Fruit fly (Drosophila melanogaster) whole organism, adult: ENCODE results near the gene Cpr97Ea.

ENCODE experiments used
- CG11617 ChIP-seq: fragments of 200-800 bp; sonication (Bioruptor generic); optimal IDR thresholded peaks from 2 replicates; lab custom pipeline; 2017; ENCODE audit warnings: mild to moderate bottlenecking, missing biosample characterization, missing genetic modification reagents, missing genetic modification characterization
- CG12768 ChIP-seq: fragments of 200-800 bp; sonication (Bioruptor generic); optimal IDR thresholded peaks from 2 replicates; lab custom pipeline; 2017; ENCODE audit warnings: missing biosample characterization, missing genetic modification characterization, mild to moderate bottlenecking, moderate library complexity, missing genetic modification reagents
- CG14711 ChIP-seq: fragments of 200-800 bp; sonication (Bioruptor generic); optimal IDR thresholded peaks from 2 replicates; lab custom pipeline; 2018; ENCODE audit warnings: missing biosample characterization, mild to moderate bottlenecking, missing genetic modification characterization, moderate library complexity
- CG1620 ChIP-seq: fragments of 200-800 bp; sonication (Bioruptor generic); optimal IDR thresholded peaks from 2 replicates; lab custom pipeline; 2016; ENCODE audit warnings: missing biosample characterization, missing genetic modification characterization
- CG33017 ChIP-seq: fragments of 200-800 bp; sonication (Bioruptor generic); optimal IDR thresholded peaks from 2 replicates; lab custom pipeline; 2018; ENCODE audit warnings: missing biosample characterization, mild to moderate bottlenecking, missing genetic modification characterization, moderate library complexity
- CG5204 ChIP-seq: fragments of 200-800 bp; sonication (Bioruptor generic); optimal IDR thresholded peaks from 2 replicates; lab custom pipeline; 2016; ENCODE audit warnings: missing biosample characterization, missing genetic modification characterization
- CG7045 ChIP-seq: fragments of 200-800 bp; sonication (Bioruptor generic); optimal IDR thresholded peaks from 2 replicates; lab custom pipeline; 2017; ENCODE audit warnings: missing biosample characterization, mild to moderate bottlenecking, missing genetic modification characterization
- CG7101 ChIP-seq: fragments of 200-800 bp; sonication (Bioruptor generic); optimal IDR thresholded peaks from 2 replicates; lab custom pipeline; 2018; ENCODE audit warnings: missing biosample characterization, mild to moderate bottlenecking, missing genetic modification characterization, moderate library complexity
- Clk ChIP-seq: fragments of 200-800 bp; sonication (Bioruptor generic); optimal IDR thresholded peaks from 2 replicates; lab custom pipeline; 2017; ENCODE audit warnings: missing biosample characterization, missing genetic modification characterization
- Crg-1 ChIP-seq: fragments of 200-800 bp; sonication (Bioruptor generic); optimal IDR thresholded peaks from 2 replicates; lab custom pipeline; 2016; ENCODE audit warnings: missing biosample characterization, missing genetic modification characterization
- Hr96 ChIP-seq: fragments of 200-800 bp; sonication (Bioruptor generic); optimal IDR thresholded peaks from 2 replicates; lab custom pipeline; 2016; ENCODE audit warnings: missing biosample characterization, missing genetic modification characterization
- Mnt ChIP-seq: fragments of 200-800 bp; sonication (Bioruptor generic); optimal IDR thresholded peaks from 2 replicates; lab custom pipeline; 2016; ENCODE audit warnings: missing biosample characterization, mild to moderate bottlenecking, missing genetic modification characterization
- bab1 ChIP-seq: fragments of 200-800 bp; sonication (Bioruptor generic); optimal IDR thresholded peaks from 3 replicates; lab custom pipeline; 2019; ENCODE audit warnings: missing biosample characterization, mild to moderate bottlenecking, missing genetic modification characterization, moderate library complexity
- cic ChIP-seq: fragments of 200-800 bp; sonication (Bioruptor generic); optimal IDR thresholded peaks from 2 replicates; lab custom pipeline; 2017; ENCODE audit warnings: missing biosample characterization, mild to moderate bottlenecking, missing genetic modification characterization, moderate library complexity
- cnc ChIP-seq, 2 experiments: fragments of >200 bp; optimal IDR thresholded peaks; 2 replicates each; lab custom pipeline; 2017
- kay ChIP-seq: fragments of 200-800 bp; sonication (Bioruptor generic); peaks from one replicate; lab custom pipeline; 2016; ENCODE audit warnings: missing biosample characterization, missing genetic modification characterization, borderline replicate concordance
- ovo ChIP-seq: fragments of 200-800 bp; sonication (Bioruptor generic); optimal IDR thresholded peaks from 2 replicates; lab custom pipeline; 2016; ENCODE audit warnings: missing biosample characterization, missing genetic modification characterization
- pad ChIP-seq: fragments of 200-800 bp; sonication (Bioruptor generic); optimal IDR thresholded peaks from 3 replicates; lab custom pipeline; 2017; ENCODE audit warnings: missing biosample characterization, missing genetic modification characterization, mild to moderate bottlenecking, moderate library complexity, missing genetic modification reagents
- tj ChIP-seq: fragments of 200-800 bp; sonication (Bioruptor generic); optimal IDR thresholded peaks from 3 replicates; lab custom pipeline; 2017; ENCODE audit warnings: missing biosample characterization, mild to moderate bottlenecking, missing genetic modification characterization, moderate library complexity
- toe ChIP-seq: fragments of 200-800 bp; sonication (Bioruptor generic); optimal IDR thresholded peaks from 2 replicates; lab custom pipeline; 2016; ENCODE audit warnings: missing biosample characterization, missing genetic modification characterization

Cpr97Ea gene

DNA sequence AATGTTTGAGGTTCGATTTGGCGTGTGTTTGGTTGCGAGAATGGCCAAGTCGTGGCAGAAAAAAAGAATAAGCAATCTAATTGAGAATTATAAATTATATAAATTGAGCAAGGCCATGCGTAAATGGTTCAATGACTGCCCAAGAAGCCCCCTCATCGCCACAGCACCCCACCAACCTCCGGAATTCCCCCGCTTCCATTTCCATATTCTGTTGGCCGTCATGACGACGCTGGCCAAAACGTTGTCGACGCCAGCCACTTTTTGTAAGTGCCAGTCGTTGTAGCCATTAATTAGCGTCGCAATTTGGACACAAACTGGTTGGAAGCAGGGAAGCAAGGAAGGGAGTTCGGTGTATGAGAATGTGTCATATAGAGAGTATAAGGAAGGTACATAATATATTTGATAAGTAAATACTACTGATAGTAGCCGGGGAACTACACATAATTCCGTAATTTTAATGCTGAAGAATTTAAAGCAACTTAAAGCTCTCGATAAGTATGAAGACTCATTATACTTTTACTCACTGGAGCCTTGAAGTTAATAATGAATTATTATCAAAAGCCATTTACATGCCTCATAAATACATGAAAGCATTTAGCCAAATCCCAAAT lies 43.1 kb upstream of the Cpr97Ea start:
- no peak for TF ChIP-seq CG11617
- peak; percentile 47 for TF ChIP-seq kay
- TF ChIP-seq tj: peak; percentile 62

dm6 chr3R:27129580-27130385 lies 42.2 kb upstream of the Cpr97Ea start:
- TF ChIP-seq kay (no peak), bab1 (peak; percentile 37), CG1620 (GFP tag; lab: Kevin White, UChicago) (no peak), CG11617 (peak; percentile 3), Crg-1 (GFP tag; lab: Kevin White, UChicago) (peak; percentile 14), CG7101 (tag; lab: Kevin White, UChicago) (peak; percentile 7), tj (peak; percentile 70), CG12768 (GFP tag; lab: Kevin White, UChicago) (peak; percentile 22), CG33017 (tag; lab: Kevin White, UChicago) (peak; percentile 8), CG14711 (tag; lab: Kevin White, UChicago) (peak; percentile 36), Clk (no peak), cnc (optimal IDR thresholded peaks at IDR 0.05; lab: Kevin White, UChicago) (no peak), CG7045 (GFP tag; lab: Kevin White, UChicago) (peak; percentile 19), Hr96 (peak; percentile 13), Mnt (GFP tag; lab: Kevin White, UChicago) (peak; percentile 65), pad (GFP tag; lab: Kevin White, UChicago) (no peak), toe (no peak), cic (GFP tag; lab: Kevin White, UChicago) (peak; percentile 47)

DNA sequence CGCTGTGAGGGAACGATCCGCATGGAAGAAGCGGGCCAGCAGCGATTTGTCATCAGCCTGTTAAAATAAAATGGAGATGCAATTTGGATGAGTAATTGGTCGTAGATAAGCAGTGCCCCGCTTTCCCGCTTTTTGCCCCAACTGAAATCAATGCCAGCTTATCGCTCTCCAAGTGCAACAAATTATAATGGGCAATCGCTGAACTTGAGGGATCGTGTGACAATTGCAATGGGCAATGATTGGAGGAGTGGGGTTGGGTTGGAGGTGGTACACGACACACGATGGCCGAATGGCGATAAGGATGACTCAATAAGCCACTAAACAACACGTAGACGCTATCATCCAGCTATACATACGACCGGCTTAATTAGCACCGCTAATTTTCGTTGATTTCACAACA lies 41.1 kb upstream of the Cpr97Ea start:
- TF ChIP-seq CG33017 (tag; lab: Kevin White, UChicago): no peak
- TF ChIP-seq tj: no peak
- no peak for TF ChIP-seq CG12768 (GFP tag; lab: Kevin White, UChicago)
- TF ChIP-seq CG1620 (GFP tag; lab: Kevin White, UChicago): no peak
- TF ChIP-seq CG7045 (GFP tag; lab: Kevin White, UChicago): no peak
- TF ChIP-seq Clk: no peak
- peak; percentile 44 for TF ChIP-seq Mnt (GFP tag; lab: Kevin White, UChicago)
- TF ChIP-seq CG7101 (tag; lab: Kevin White, UChicago): no peak
- no peak for TF ChIP-seq toe

- no peak for TF ChIP-seq Crg-1 (GFP tag; lab: Kevin White, UChicago)
Measured at dm6 chr3R:27124588-27124987, 37.0 kb upstream of the Cpr97Ea start, which contains the start of gene CG6059. Gene CG6059 (minus strand): TSS chr3R:27124688.

dm6 chr3R:27118346-27118745 lies 30.8 kb upstream of the Cpr97Ea start, which contains the start of gene CG5882:
Gene CG5882 (plus strand): TSS chr3R:27118646.
- TF ChIP-seq cic (GFP tag; lab: Kevin White, UChicago) (no peak), Mnt (GFP tag; lab: Kevin White, UChicago) (no peak), Crg-1 (GFP tag; lab: Kevin White, UChicago) (no peak), Clk (no peak), ovo (GFP tag; lab: Kevin White, UChicago) (no peak), bab1 (no peak), CG11617 (no peak), CG33017 (tag; lab: Kevin White, UChicago) (no peak), CG12768 (GFP tag; lab: Kevin White, UChicago) (no peak), CG7101 (tag; lab: Kevin White, UChicago) (no peak), Hr96 (no peak), kay (no peak), CG1620 (GFP tag; lab: Kevin White, UChicago) (no peak), CG7045 (GFP tag; lab: Kevin White, UChicago) (no peak), toe (no peak)

dm6 chr3R:27116465-27117092 lies 29.0 kb upstream of the Cpr97Ea start, which contains the start of the genes CG6066 and CG5880:
Gene CG6066 (minus strand): TSS chr3R:27116707.
Gene CG5880 (plus strand): TSS chr3R:27116745.
- TF ChIP-seq Hr96 (no peak), CG5204 (GFP tag; lab: Kevin White, UChicago) (no peak), Crg-1 (GFP tag; lab: Kevin White, UChicago) (no peak), CG14711 (tag; lab: Kevin White, UChicago) (no peak), cnc (optimal IDR thresholded peaks at IDR 0.05; lab: Kevin White, UChicago) (no peak), CG11617 (no peak), toe (no peak), CG12768 (GFP tag; lab: Kevin White, UChicago) (no peak), cic (GFP tag; lab: Kevin White, UChicago) (no peak), pad (GFP tag; lab: Kevin White, UChicago) (no peak), ovo (GFP tag; lab: Kevin White, UChicago) (no peak), CG33017 (tag; lab: Kevin White, UChicago) (no peak), CG7045 (GFP tag; lab: Kevin White, UChicago) (no peak), tj (no peak), Clk (no peak), Mnt (GFP tag; lab: Kevin White, UChicago) (no peak), CG7101 (tag; lab: Kevin White, UChicago) (no peak), CG1620 (GFP tag; lab: Kevin White, UChicago) (no peak), bab1 (no peak), kay (no peak)
